Fruit fly (Drosophila melanogaster) whole organism, prepupa: ENCODE results near the gene CG34159.
A peak's percentile ranks its signal among the peaks of the same experiment; 100 is the strongest.

Experiments used
- CG10631 ChIP-seq: fragments of 200-800 bp; sonication (Bioruptor generic); optimal IDR thresholded peaks from 2 replicates; lab custom pipeline; 2016; ENCODE audit warnings: missing biosample characterization, missing genetic modification characterization
- CG10669 ChIP-seq: fragments of 200-800 bp; sonication (Bioruptor generic); optimal IDR thresholded peaks from 3 replicates; lab custom pipeline; 2018; ENCODE audit warnings: missing biosample characterization, mild to moderate bottlenecking, missing genetic modification characterization, moderate library complexity
- CG11762 ChIP-seq: fragments of 200-800 bp; sonication (Bioruptor generic); optimal IDR thresholded peaks from 3 replicates; lab custom pipeline; 2016; ENCODE audit warnings: missing biosample characterization, missing genetic modification characterization; ENCODE audit not compliant: insufficient read depth
- CG15336 ChIP-seq: fragments of 200-800 bp; sonication (Bioruptor generic); IDR thresholded peaks from 2 replicates; pipeline ENCODE4 v1.3.6; 2022; ENCODE audit warnings: missing biosample characterization, missing genetic modification characterization
- CG1621 ChIP-seq: fragments of 200-800 bp; sonication (Bioruptor generic); optimal IDR thresholded peaks from 3 replicates; lab custom pipeline; 2018; ENCODE audit warnings: missing biosample characterization, mild to moderate bottlenecking, missing genetic modification characterization
- CG3032 ChIP-seq: fragments of 200-800 bp; optimal IDR thresholded peaks from 2 replicates; lab custom pipeline; 2019; ENCODE audit warnings: missing biosample characterization, mild to moderate bottlenecking, missing genetic modification characterization, moderate library complexity
- CG3919 ChIP-seq: fragments of 200-800 bp; sonication (Bioruptor generic); optimal IDR thresholded peaks from 3 replicates; lab custom pipeline; 2016; ENCODE audit warnings: missing biosample characterization, missing genetic modification characterization
- CG4318 ChIP-seq: fragments of 200-800 bp; sonication (Bioruptor generic); optimal IDR thresholded peaks from 3 replicates; lab custom pipeline; 2017; ENCODE audit warnings: missing biosample characterization, mild to moderate bottlenecking, missing genetic modification characterization
- CG6163 ChIP-seq: fragments of 200-800 bp; sonication (Bioruptor generic); IDR thresholded peaks from 3 replicates; pipeline ENCODE4 v1.3.6; 2022; ENCODE audit warnings: missing biosample characterization, missing genetic modification characterization
- CG6808 ChIP-seq: fragments of 200-800 bp; sonication (Bioruptor generic); optimal IDR thresholded peaks from 3 replicates; lab custom pipeline; 2017; ENCODE audit warnings: missing biosample characterization, missing genetic modification characterization, mild to moderate bottlenecking, moderate library complexity, missing genetic modification reagents
- CG6854 ChIP-seq: fragments of 200-800 bp; sonication (Bioruptor generic); optimal IDR thresholded peaks from 2 replicates; lab custom pipeline; 2017; ENCODE audit warnings: missing biosample characterization, mild to moderate bottlenecking, missing genetic modification characterization
- CG7368 ChIP-seq: fragments of 200-800 bp; sonication (Bioruptor generic); optimal IDR thresholded peaks from 3 replicates; lab custom pipeline; 2016; ENCODE audit warnings: missing biosample characterization, missing genetic modification characterization
- CG8119 ChIP-seq: fragments of 200-800 bp; sonication (Bioruptor generic); IDR thresholded peaks from 3 replicates; pipeline ENCODE4 v1.3.6; 2022; ENCODE audit warnings: missing biosample characterization, missing genetic modification characterization
- CG8632 ChIP-seq: fragments of 200-800 bp; sonication (Bioruptor generic); optimal IDR thresholded peaks from 3 replicates; lab custom pipeline; 2016; ENCODE audit warnings: missing biosample characterization, missing genetic modification characterization
- Eip75B ChIP-seq: fragments of 200-800 bp; sonication (Bioruptor generic); optimal IDR thresholded peaks from 3 replicates; lab custom pipeline; 2016; ENCODE audit warnings: missing biosample characterization, missing genetic modification characterization
- Eip78C ChIP-seq: fragments of 200-800 bp; sonication (Bioruptor generic); peaks from one replicate; lab custom pipeline; 2016; ENCODE audit warnings: missing biosample characterization, missing genetic modification characterization
- Eip93F ChIP-seq: fragments of 200-800 bp; sonication (Bioruptor generic); optimal IDR thresholded peaks from 2 replicates; lab custom pipeline; 2016; ENCODE audit warnings: missing biosample characterization, mild to moderate bottlenecking, missing genetic modification characterization
- Gug ChIP-seq: fragments of 200-800 bp; sonication (Bioruptor generic); IDR thresholded peaks from 2 replicates; pipeline ENCODE4 v1.3.6; 2022; ENCODE audit warnings: missing biosample characterization, missing genetic modification characterization
- Hr38 ChIP-seq: sonication (Bioruptor generic); optimal IDR thresholded peaks from 2 replicates; lab custom pipeline; 2016; ENCODE audit warnings: missing biosample characterization, missing genetic modification characterization
- Hr39 ChIP-seq: fragments of 200-800 bp; sonication (Bioruptor generic); optimal IDR thresholded peaks from 2 replicates; lab custom pipeline; 2016; ENCODE audit warnings: missing biosample characterization, missing genetic modification characterization
- Hr4 ChIP-seq: fragments of 200-800 bp; sonication (Bioruptor generic); optimal IDR thresholded peaks from 3 replicates; lab custom pipeline; 2016; ENCODE audit warnings: missing biosample characterization, missing genetic modification characterization
- Lpt ChIP-seq: fragments of 200-800 bp; sonication (Bioruptor generic); optimal IDR thresholded peaks from 3 replicates; lab custom pipeline; 2016; ENCODE audit warnings: missing biosample characterization, missing genetic modification characterization
- Met ChIP-seq: fragments of 200-800 bp; sonication (Bioruptor generic); optimal IDR thresholded peaks from 3 replicates; lab custom pipeline; 2016; ENCODE audit warnings: missing biosample characterization, missing genetic modification characterization
- Sox15 ChIP-seq: fragments of 200-800 bp; sonication (Bioruptor generic); optimal IDR thresholded peaks from 3 replicates; lab custom pipeline; 2016; ENCODE audit warnings: missing biosample characterization, missing genetic modification characterization
- acj6 ChIP-seq: fragments of 200-800 bp; sonication (Bioruptor generic); optimal IDR thresholded peaks from 3 replicates; lab custom pipeline; 2016; ENCODE audit warnings: missing biosample characterization, missing genetic modification characterization
- cyc ChIP-seq: fragments of 200-800 bp; sonication (Bioruptor generic); optimal IDR thresholded peaks from 3 replicates; lab custom pipeline; 2016; ENCODE audit warnings: missing biosample characterization, missing genetic modification characterization
- eg ChIP-seq: fragments of 200-800 bp; sonication (Bioruptor generic); IDR thresholded peaks from 3 replicates; pipeline ENCODE4 v1.3.6; 2022; ENCODE audit warnings: missing biosample characterization, missing genetic modification characterization
- esn ChIP-seq: fragments of 200-800 bp; sonication (Bioruptor generic); optimal IDR thresholded peaks from 2 replicates; lab custom pipeline; 2016; ENCODE audit warnings: missing biosample characterization, mild to moderate bottlenecking, missing genetic modification characterization, moderate library complexity
- fd85E ChIP-seq: fragments of 200-800 bp; sonication (Bioruptor generic); optimal IDR thresholded peaks from 3 replicates; lab custom pipeline; 2016; ENCODE audit warnings: missing biosample characterization, missing genetic modification characterization
- fkh ChIP-seq: fragments of 200-800 bp; sonication (Bioruptor generic); optimal IDR thresholded peaks from 3 replicates; lab custom pipeline; 2017; ENCODE audit warnings: missing biosample characterization, mild to moderate bottlenecking, missing genetic modification characterization, moderate library complexity
- net ChIP-seq: fragments of 200-800 bp; sonication (Bioruptor generic); optimal IDR thresholded peaks from 3 replicates; lab custom pipeline; 2016; ENCODE audit warnings: missing biosample characterization, missing genetic modification characterization
- pdm3 ChIP-seq: fragments of 200-800 bp; sonication (Bioruptor generic); optimal IDR thresholded peaks from 3 replicates; lab custom pipeline; 2016; ENCODE audit warnings: missing biosample characterization, missing genetic modification characterization
- salr ChIP-seq, 2 experiments: fragments of 200-800 bp; sonication (Bioruptor generic); optimal IDR thresholded peaks; 3 replicates each; lab custom pipeline; 2016 to 2018; ENCODE audit warnings: missing biosample characterization in 2 of 2, missing genetic modification characterization in 2 of 2, mild to moderate bottlenecking in 1 of 2
- spab ChIP-seq: fragments of 200-800 bp; sonication (Bioruptor generic); optimal IDR thresholded peaks from 2 replicates; lab custom pipeline; 2017; ENCODE audit warnings: missing biosample characterization, mild to moderate bottlenecking, missing genetic modification characterization, missing genetic modification reagents
- ss ChIP-seq, 2 experiments: fragments of 200-800 bp; sonication (Bioruptor generic); optimal IDR thresholded peaks; 2 replicates in 1 of 2; 3 replicates in 1 of 2; lab custom pipeline; 2017 to 2018; ENCODE audit warnings: mild to moderate bottlenecking in 2 of 2, missing biosample characterization in 2 of 2, missing genetic modification characterization in 2 of 2, moderate library complexity in 1 of 2
- svp ChIP-seq: fragments of 200-800 bp; sonication (Bioruptor generic); peaks from one replicate; lab custom pipeline; 2016; ENCODE audit warnings: missing biosample characterization, missing genetic modification characterization
- topi ChIP-seq: fragments of 200-800 bp; sonication (Bioruptor generic); optimal IDR thresholded peaks from 3 replicates; lab custom pipeline; 2016; ENCODE audit warnings: missing biosample characterization, missing genetic modification characterization
- vri ChIP-seq: fragments of 200-800 bp; sonication (Bioruptor generic); optimal IDR thresholded peaks from 3 replicates; lab custom pipeline; 2016; ENCODE audit warnings: missing biosample characterization, mild to moderate bottlenecking, missing genetic modification characterization

Gene CG34159

dm6 chr2L:10200847-10201246, 3.3 kb downstream of the CG34159 start, which contains the start of the genes Ripalpha and RpL7 (continued):
- TF ChIP-seq Gug (peak; percentile 69), cyc (GFP tag; lab: Kevin White, UChicago) (peak; percentile 96), Hr4 (GFP tag; lab: Kevin White, UChicago) (peak; percentile 76), CG6163 (GFP tag; lab: Robert Waterston, UW) (peak; percentile 96), Hr39 (peak; percentile 93), CG8119 (peak; percentile 60; the same call in 1 of the 3 replicates), CG10631 (GFP tag; lab: Kevin White, UChicago) (peak; percentile 86), Eip93F (GFP tag; lab: Kevin White, UChicago) (no peak), CG4318 (GFP tag; lab: Kevin White, UChicago) (no peak), spab (GFP tag; lab: Kevin White, UChicago) (no peak), vri (GFP tag; lab: Kevin White, UChicago) (peak; percentile 98), Hr38 (GFP tag; lab: Kevin White, UChicago) (no peak), topi (GFP tag; lab: Kevin White, UChicago) (peak; percentile 95), eg (GFP tag; lab: Robert Waterston, UW) (peak; percentile 96; the same call in 2 of the 3 replicates), CG15336 (GFP tag; lab: Robert Waterston, UW) (peak; percentile 68; the same call in 1 of the 2 replicates), net (GFP tag; lab: Kevin White, UChicago) (peak; percentile 93), pdm3 (peak; percentile 92), Eip75B (GFP tag; lab: Kevin White, UChicago) (peak; percentile 86), CG11762 (GFP tag; lab: Kevin White, UChicago) (peak; percentile 86), Sox15 (GFP tag; lab: Kevin White, UChicago) (peak; percentile 82), svp (GFP tag; lab: Kevin White, UChicago) (peak; percentile 92), CG3032 (tag; lab: Kevin White, UChicago) (peak; percentile 75), acj6 (peak; percentile 93), CG1621 (peak; percentile 97), CG3919 (peak; percentile 98), CG10669 (GFP tag; lab: Kevin White, UChicago) (peak; percentile 81), CG6808 (peak; percentile 80)

- peak; percentile 58 for TF ChIP-seq Eip78C
- TF ChIP-seq CG6163 (GFP tag; lab: Robert Waterston, UW), result peak; percentile 18; the same call in 1 of the 3 replicates
- TF ChIP-seq fd85E (GFP tag; lab: Kevin White, UChicago), result no peak
- no peak for TF ChIP-seq salr (GFP tag; optimal IDR thresholded peaks at IDR 0.05; lab: Kevin White, UChicago)
- no peak for TF ChIP-seq CG3919
- TF ChIP-seq CG6854, result no peak
- TF ChIP-seq spab (GFP tag; lab: Kevin White, UChicago), result no peak
- TF ChIP-seq svp (GFP tag; lab: Kevin White, UChicago), result peak; percentile 84
- peak; percentile 15 for TF ChIP-seq fkh (GFP tag; lab: Kevin White, UChicago)
These were observed 5.2 kb downstream of the CG34159 start, which contains the start of gene Sur for dm6 chr2L:10198911-10199310. Gene Sur (minus strand): TSS chr2L:10199117.

DNA sequence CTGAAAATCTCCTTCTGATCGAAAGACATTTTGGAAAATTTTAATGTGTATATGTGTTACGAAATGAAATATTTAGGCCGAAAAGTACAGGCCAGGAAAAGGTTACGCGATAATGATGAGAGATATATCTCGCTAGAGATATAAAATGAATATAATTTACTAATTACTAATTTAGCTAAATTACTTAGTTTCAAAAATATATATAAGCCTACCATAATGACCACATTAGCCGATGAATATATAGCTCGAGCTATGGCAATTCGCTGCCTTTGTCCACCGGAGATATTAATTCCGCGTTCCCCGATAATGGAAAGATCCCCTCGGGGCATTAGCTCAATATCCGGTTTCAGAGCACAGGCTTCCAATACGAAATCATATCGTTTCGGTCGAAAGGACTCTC, 12.7 kb downstream of the CG34159 start, which contains the start of gene Fum4:
Gene Fum4 (minus strand): TSS at position 101 of the 400 bp plus-strand sequence.
- TF ChIP-seq Lpt (GFP tag; lab: Kevin White, UChicago) (no peak), CG10669 (GFP tag; lab: Kevin White, UChicago) (no peak), esn (no peak), CG8632 (GFP tag; lab: Kevin White, UChicago) (no peak), Met (GFP tag; lab: Kevin White, UChicago) (no peak), ss (GFP tag; optimal IDR thresholded peaks at IDR 0.05; lab: Kevin White, UChicago) (no peak), CG7368 (GFP tag; lab: Kevin White, UChicago) (no peak), CG3032 (tag; lab: Kevin White, UChicago) (no peak)
